Fruit fly (Drosophila melanogaster): ENCODE results near the gene Strip.

dm6 chr3L:3316441-3316840, 12.2 kb downstream of the Strip start, which contains the start of gene Drsl5:
- TF ChIP-seq EcR (GFP tag; optimal IDR thresholded peaks at IDR 0.05) (no peak), CG8478 (optimal IDR thresholded peaks at IDR 0.05) (no peak), usp (GFP tag; optimal IDR thresholded peaks at IDR 0.05) (no peak), pan (optimal IDR thresholded peaks at IDR 0.05) (no peak), psq (optimal IDR thresholded peaks at IDR 0.05) (no peak), Dll (optimal IDR thresholded peaks at IDR 0.05) (no peak)

All from whole organism.